Worm (Caenorhabditis elegans): ENCODE data around the gene ceh-62.

The ceh-62 gene

ce11 chrII:10805437-10805836, at the start of gene ceh-62:
Gene ceh-62, plus strand, starts transcription at chrII:10805737.
- TF ChIP-seq elt-3 (tag; optimal IDR thresholded peaks at IDR 0.05) (no peak), unc-30 (tag; optimal IDR thresholded peaks at IDR 0.05) (no peak), nhr-71 (tag; optimal IDR thresholded peaks at IDR 0.05) (no peak), fkh-4 (tag; optimal IDR thresholded peaks at IDR 0.05; ENCODE audit: borderline replicate concordance) (no peak), tbx-2 (tag; optimal IDR thresholded peaks at IDR 0.05) (no peak), egl-13 (tag; optimal IDR thresholded peaks at IDR 0.05) (no peak), lin-35 (GFP tag; optimal IDR thresholded peaks at IDR 0.05) (no peak), mef-2 (tag; optimal IDR thresholded peaks at IDR 0.05) (no peak), mdl-1 (tag; optimal IDR thresholded peaks at IDR 0.05) (no peak), ces-1 (GFP tag; optimal IDR thresholded peaks at IDR 0.05) (no peak), nhr-85 (tag) (no peak)

DNA sequence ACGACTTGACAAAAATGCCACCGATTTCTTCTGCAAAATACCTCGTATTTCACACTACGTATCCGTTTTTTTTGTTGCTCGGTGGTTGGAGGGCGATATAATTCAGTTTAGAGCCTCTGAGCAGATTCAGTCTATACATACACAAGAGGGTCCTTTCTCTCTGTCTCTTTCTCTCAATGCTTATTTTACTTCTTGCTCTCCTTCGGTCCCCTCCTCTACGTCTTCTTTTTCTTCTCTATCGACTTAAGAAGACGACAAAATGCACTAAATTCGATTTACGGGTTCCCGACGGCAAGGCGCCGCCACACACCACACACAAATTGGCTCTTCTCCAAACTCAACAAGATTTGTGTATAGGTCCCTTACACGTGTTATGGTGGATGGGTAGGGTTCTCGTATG, 46.6 kb upstream of the ceh-62 start:
- no peak for TF ChIP-seq lin-15B (tag; optimal IDR thresholded peaks at IDR 0.05)
- no peak for TF ChIP-seq nhr-84 (tag; optimal IDR thresholded peaks at IDR 0.05)
- no peak for TF ChIP-seq C04F5.9 (tag; optimal IDR thresholded peaks at IDR 0.05)
- TF ChIP-seq lin-13 (GFP tag; optimal IDR thresholded peaks at IDR 0.05): no peak
- TF ChIP-seq ces-1 (GFP tag; optimal IDR thresholded peaks at IDR 0.05): peak; percentile 85
- no peak for TF ChIP-seq fkh-4 (tag; optimal IDR thresholded peaks at IDR 0.05; ENCODE audit: borderline replicate concordance)
- no peak for TF ChIP-seq pqm-1 (tag; optimal IDR thresholded peaks at IDR 0.05)
- TF ChIP-seq pag-3 (tag; optimal IDR thresholded peaks at IDR 0.05; ENCODE audit: borderline replicate concordance, insufficient read depth): no peak
- TF ChIP-seq aly-2 (tag; optimal IDR thresholded peaks at IDR 0.05): no peak
- TF ChIP-seq nhr-90 (tag; optimal IDR thresholded peaks at IDR 0.05; ENCODE audit: poor library complexity): no peak
- TF ChIP-seq nhr-47 (tag; optimal IDR thresholded peaks at IDR 0.05): peak; percentile 9
- no peak for TF ChIP-seq sup-37 (GFP tag; optimal IDR thresholded peaks at IDR 0.05)
- no peak for TF ChIP-seq zag-1 (tag; optimal IDR thresholded peaks at IDR 0.05)
- TF ChIP-seq unc-130 (tag; optimal IDR thresholded peaks at IDR 0.05): no peak
- no peak for TF ChIP-seq lir-3 (tag; optimal IDR thresholded peaks at IDR 0.05; ENCODE audit: poor library complexity)
- TF ChIP-seq lsy-2 (tag; optimal IDR thresholded peaks at IDR 0.05): peak in 1 of 2 experiments; percentile 1
- no peak for TF ChIP-seq efl-3 (GFP tag; optimal IDR thresholded peaks at IDR 0.05)
- peak; percentile 84 for TF ChIP-seq lin-14 (GFP tag; optimal IDR thresholded peaks at IDR 0.05)
- no peak for TF ChIP-seq egl-27 (tag; optimal IDR thresholded peaks at IDR 0.05)
- no peak for TF ChIP-seq alr-1 (tag; optimal IDR thresholded peaks at IDR 0.05; ENCODE audit: borderline replicate concordance)
- no peak for TF ChIP-seq unc-86 (tag; optimal IDR thresholded peaks at IDR 0.05)
- TF ChIP-seq efl-1 (optimal IDR thresholded peaks at IDR 0.05): no peak
- TF ChIP-seq efl-1 (GFP tag; optimal IDR thresholded peaks at IDR 0.05 in 1 of 2): peak in 1 of 2 experiments; percentile 53
- no peak for TF ChIP-seq hlh-17 (GFP tag; optimal IDR thresholded peaks at IDR 0.05; ENCODE audit: borderline replicate concordance)
- peak; percentile 26 for TF ChIP-seq nhr-71 (tag; optimal IDR thresholded peaks at IDR 0.05)
- TF ChIP-seq elt-3 (tag; optimal IDR thresholded peaks at IDR 0.05): no peak
- TF ChIP-seq mef-2 (tag; optimal IDR thresholded peaks at IDR 0.05): no peak
- no peak for TF ChIP-seq vab-15 (tag; optimal IDR thresholded peaks at IDR 0.05)
- no peak for TF ChIP-seq nhr-11 (tag; optimal IDR thresholded peaks at IDR 0.05)
- TF ChIP-seq sptf-1 (tag; optimal IDR thresholded peaks at IDR 0.05): no peak
- no peak for TF ChIP-seq mdl-1 (tag; optimal IDR thresholded peaks at IDR 0.05)
- TF ChIP-seq fkh-8 (tag; optimal IDR thresholded peaks at IDR 0.05): no peak
- no peak for TF ChIP-seq jun-1 (tag; optimal IDR thresholded peaks at IDR 0.05)
- 0 out of 2 replicates have a peak, but pooled peaks have one; percentile 9 for TF ChIP-seq isw-1 (GFP tag; IDR thresholded peaks at IDR 0.05)
- TF ChIP-seq lin-35 (GFP tag; optimal IDR thresholded peaks at IDR 0.05): no peak
- no peak for TF ChIP-seq rnt-1 (tag; optimal IDR thresholded peaks at IDR 0.05)
- TF ChIP-seq snu-23 (GFP tag; optimal IDR thresholded peaks at IDR 0.05): no peak
- no peak for TF ChIP-seq ets-5 (GFP tag; IDR thresholded peaks at IDR 0.05)
- TF ChIP-seq aha-1 (tag; optimal IDR thresholded peaks at IDR 0.05): no peak
- no peak for TF ChIP-seq nhr-237 (tag; optimal IDR thresholded peaks at IDR 0.05)
- TF ChIP-seq fkh-10 (GFP tag; optimal IDR thresholded peaks at IDR 0.05): peak; percentile 67
- no peak for TF ChIP-seq pax-3 (tag; optimal IDR thresholded peaks at IDR 0.05)
- no peak for TF ChIP-seq egl-13 (tag; optimal IDR thresholded peaks at IDR 0.05)
- TF ChIP-seq skn-1 (tag; optimal IDR thresholded peaks at IDR 0.05): no peak
- TF ChIP-seq dsc-1 (tag; optimal IDR thresholded peaks at IDR 0.05): no peak
- TF ChIP-seq F16B12.6 (tag; optimal IDR thresholded peaks at IDR 0.05): no peak
- no peak for TF ChIP-seq hpl-2 (GFP tag; optimal IDR thresholded peaks at IDR 0.05)
